Fruit fly (Drosophila melanogaster) ovary, adult (tissue): Measurements from ENCODE around the gene CG1582.

Experiments
- CG17801 ChIP-seq: fragments of 200-800 bp; optimal IDR thresholded peaks from 2 replicates; lab custom pipeline; 2019; ENCODE audit warnings: missing biosample characterization, mild to moderate bottlenecking, missing genetic modification characterization, moderate library complexity; ENCODE audit not compliant: partially characterized antibody

CG1582 gene

DNA sequence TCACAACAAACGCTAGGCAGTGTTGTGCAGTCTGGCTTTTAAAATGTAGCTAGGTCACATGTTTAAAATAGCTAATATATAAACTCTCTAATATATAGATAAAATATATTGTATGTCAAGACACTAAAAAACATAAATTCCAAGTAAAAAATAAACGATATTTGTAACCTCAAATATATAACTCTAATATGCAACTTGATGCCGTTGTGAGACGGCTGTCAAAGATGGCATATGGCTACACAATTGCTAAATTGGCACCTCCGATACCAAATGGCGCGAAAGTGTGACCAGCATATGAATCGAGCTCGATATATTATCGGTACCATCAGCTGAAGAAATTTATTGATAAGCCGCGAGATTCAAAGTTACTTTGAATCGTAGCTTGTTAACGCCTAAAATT lies at the start of gene CG1582:
TSS of gene CG1582 (minus strand) at position 71 of the 400 bp plus-strand sequence.
- peak; percentile 64 for TF ChIP-seq CG17801 (GFP tag; lab: Kevin White, UChicago)

DNA sequence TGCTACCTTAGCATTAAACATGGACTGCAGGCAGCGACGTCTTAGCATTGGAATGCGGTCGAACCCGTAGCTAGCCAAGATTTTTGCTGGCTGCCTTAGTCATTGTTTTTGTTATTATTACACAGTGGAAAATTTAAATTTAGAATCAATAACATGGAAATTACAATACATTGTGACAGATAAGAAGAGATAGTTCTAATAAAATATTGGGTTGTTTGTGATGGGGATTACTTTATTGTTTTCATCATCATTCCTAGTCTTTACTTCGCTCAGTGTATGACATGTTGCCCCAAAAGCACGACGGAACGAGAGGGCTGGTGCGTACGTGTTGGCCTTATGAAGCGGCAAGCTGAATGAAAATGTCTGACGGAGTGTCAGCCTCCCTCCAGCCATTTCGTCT lies 37.5 kb upstream of the CG1582 start:
- no peak for TF ChIP-seq CG17801 (GFP tag; lab: Kevin White, UChicago)

DNA sequence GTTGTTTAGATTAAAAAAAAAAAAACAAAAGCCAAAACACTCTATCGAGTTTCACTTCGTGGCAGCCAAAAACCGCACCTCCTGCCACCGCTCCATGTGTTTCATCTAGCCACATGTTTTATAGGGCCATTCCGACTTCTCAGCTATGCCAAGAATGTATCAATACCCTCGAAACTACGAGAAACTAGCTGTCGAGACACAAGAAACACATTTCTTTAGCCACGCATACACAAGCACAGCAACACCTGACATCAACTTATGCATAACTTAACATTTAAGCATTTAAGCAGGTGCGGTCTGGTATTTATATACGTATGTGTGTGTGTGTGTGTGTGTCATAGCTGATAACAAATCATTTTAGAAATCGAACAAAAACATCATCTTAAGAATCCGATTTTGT lies 36.5 kb upstream of the CG1582 start:
- TF ChIP-seq CG17801 (GFP tag; lab: Kevin White, UChicago) = no peak

DNA sequence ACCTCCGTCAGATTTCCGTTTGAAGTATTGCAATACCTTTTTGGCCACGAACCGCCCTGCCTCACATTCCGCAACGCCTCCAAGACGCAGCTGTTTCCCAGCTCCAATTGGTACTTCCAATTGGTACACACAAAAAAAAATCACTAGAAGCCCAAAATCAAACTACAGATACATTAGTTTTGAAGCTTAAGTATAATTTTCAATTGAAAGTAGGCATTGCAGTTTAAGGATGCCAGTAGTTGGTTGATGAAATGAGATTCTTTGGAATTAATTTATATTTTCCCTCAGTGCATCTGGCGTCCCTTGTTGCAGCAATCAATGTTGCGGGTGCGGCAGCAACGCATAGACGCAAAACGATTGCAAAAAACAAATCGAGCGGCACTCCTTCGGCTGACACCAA lies 34.7 kb upstream of the CG1582 start:
- no peak for TF ChIP-seq CG17801 (GFP tag; lab: Kevin White, UChicago)

DNA sequence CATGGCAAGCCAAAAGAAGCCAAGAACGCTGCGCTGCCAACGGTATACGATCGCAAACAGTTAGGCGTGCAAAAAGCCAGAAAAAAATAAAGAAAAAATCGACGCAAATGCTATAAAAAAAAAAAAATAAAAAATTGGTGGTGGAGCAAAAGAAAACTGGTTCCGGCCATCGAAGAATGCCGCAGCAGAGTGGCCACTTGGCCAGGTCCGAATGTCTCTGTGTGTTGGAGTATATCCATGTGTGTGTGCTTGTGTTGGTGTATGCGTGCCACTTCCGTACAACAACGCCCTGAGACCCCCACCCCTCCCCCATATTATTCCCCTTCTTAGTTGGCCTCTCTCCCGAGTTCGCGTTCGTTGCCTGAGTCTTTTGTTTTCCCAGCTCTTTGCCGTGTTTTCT lies 33.2 kb upstream of the CG1582 start:
- no peak for TF ChIP-seq CG17801 (GFP tag; lab: Kevin White, UChicago)

DNA sequence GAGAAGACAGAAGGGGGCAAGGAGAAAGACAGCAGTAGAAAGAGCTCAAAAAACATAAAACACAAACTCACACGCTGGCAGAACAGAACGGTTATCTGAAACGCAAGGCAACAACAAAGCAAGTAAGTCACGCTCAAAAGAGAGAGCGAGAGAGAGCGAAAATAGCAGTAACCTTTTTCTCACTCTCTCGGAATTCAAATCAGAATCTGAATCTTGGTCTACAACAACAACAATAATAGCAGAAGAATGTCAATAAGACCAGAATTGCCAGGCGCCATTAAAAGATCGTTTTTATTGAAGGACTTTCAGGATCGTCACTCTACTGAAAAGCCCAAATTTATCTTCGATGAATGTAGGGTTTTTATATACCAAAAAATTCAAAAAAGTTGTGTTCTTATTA lies 32.1 kb upstream of the CG1582 start:
- TF ChIP-seq CG17801 (GFP tag; lab: Kevin White, UChicago) = no peak

DNA sequence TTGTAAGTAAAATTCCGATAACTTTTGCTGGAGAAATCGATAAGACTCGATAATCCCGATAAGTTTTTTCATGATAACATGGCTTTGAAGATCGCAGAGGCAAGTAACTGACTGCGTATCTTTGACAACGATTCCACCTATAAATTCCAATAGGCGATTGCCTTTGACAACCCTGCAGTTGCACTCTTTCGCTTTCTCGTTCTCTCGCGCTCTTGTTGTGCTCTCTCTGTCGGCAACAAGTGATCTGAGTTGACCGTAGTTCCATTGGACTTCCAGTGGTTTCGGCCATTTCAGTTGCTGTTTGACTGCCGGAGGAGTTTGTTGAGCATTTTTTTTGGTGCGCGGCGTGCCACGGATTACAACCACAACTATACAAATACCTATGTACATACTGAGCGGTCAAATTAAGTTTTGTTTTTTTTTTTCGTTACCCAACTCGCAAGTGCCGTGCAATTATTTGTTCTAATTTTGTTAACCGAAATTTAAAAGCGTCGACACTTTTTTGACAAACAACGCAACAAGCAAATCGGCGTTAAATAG lies 31.5 kb upstream of the CG1582 start, which contains the start of gene Myo10A:
TSS of gene Myo10A (plus strand) at position 288 of the 540 bp plus-strand sequence.
- no peak for TF ChIP-seq CG17801 (GFP tag; lab: Kevin White, UChicago)

DNA sequence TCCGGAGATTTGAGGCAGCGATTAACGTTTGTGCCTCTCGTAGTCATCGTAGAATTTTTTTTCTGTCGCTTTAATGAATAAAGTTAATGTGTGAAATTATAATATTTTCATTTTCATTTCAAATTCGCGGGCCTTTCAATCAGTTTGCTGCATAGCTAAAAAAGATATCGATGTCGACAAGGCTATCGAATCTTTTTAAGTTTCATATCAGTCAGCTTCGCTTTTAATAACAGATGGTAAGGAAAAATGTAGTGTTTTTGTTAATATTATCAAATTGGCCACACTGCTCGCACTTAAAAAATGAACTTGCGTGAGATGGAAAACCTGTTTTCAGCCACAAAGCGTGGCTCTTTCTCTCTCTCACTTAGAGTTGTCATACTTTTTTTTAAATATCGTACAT lies 30.5 kb upstream of the CG1582 start:
- no peak for TF ChIP-seq CG17801 (GFP tag; lab: Kevin White, UChicago)

DNA sequence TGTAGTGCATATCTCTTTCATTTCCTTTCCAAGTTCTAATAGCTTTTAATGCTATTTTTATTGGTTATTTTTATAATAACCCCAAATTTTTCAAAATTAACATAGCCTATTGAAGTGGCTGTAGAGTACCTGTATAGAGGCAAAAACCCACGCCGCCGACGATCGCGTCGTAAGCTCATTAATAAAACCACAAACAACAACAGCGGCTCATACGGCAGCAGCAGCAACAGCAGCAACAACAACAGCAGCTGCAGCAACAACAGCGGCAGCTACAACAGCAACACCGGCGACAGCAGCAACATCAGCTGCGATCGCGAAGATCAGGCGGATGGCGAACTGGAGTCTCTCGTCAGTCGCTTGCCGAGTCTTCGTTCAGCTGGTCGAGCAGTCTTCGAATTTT lies 28.0 kb upstream of the CG1582 start, which contains the start of gene CG2145:
TSS of gene CG2145 (plus strand) at position 290 of the 400 bp plus-strand sequence.
- TF ChIP-seq CG17801 (GFP tag; lab: Kevin White, UChicago) = peak; percentile 61

DNA sequence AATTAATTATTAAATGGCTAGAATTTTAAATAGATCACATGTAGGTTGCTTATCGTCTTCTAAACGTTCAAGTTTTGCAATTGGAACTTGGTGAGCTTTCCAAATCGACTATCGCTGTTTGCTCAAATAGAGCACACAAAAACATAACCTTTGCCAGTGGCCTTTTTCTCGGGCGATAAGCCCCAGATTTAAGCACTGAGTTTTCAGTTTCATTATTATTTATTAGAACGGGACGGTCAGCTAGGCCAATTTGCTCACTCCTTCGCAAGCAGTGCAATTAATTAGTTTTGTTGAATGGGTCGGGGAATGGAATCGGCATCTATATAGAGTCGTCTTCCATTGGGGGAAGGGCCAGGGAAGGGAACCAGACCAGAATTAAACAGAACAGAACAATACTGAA lies 27.1 kb upstream of the CG1582 start:
- no peak for TF ChIP-seq CG17801 (GFP tag; lab: Kevin White, UChicago)

DNA sequence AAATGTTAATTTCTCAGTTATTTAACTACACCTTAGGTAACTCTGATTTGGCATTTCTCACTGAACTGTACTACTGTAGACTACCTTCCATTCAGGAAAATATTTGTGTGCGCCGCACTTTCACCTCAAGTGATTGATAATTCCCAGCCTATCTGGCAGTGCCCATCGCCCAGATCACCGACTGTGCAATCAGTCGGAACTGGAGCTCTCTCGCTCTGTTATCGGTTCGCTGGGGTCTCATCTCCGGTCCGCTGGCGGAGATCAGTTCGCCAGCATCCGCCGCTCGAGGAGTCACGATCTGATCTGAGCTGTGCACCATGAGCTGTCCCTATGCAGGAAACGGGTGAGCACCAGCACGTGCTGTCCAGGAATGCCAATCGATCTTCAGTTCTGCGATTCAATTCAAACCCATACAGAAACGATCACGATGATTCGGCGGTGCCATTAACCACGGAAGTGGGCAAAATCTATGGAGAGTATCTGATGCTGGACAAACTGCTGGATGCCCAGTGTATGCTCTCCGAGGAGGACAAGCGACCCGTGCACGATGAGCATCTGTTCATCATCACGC lies 24.7 kb upstream of the CG1582 start, which contains the start of gene v:
TSS of gene v (plus strand) at position 262 of the 571 bp plus-strand sequence.
- no peak for TF ChIP-seq CG17801 (GFP tag; lab: Kevin White, UChicago)

DNA sequence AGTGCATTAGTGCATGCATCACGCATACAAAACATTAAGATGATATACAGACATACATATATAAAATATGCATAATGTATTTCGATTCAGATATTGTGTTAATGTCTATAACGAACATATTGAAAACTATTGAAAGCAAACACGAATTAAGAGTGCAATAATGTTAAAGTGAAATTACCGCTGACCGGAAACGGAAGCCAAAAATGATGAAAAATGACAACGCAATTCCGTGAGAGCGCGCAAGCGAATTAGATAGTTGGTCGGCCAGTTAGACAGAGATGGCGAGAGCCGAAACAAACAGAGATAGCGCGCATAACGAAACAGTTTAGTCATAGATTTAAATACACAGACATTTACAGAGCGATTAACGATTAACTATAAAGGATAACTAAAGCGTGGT lies 23.1 kb upstream of the CG1582 start:
- TF ChIP-seq CG17801 (GFP tag; lab: Kevin White, UChicago) = no peak

DNA sequence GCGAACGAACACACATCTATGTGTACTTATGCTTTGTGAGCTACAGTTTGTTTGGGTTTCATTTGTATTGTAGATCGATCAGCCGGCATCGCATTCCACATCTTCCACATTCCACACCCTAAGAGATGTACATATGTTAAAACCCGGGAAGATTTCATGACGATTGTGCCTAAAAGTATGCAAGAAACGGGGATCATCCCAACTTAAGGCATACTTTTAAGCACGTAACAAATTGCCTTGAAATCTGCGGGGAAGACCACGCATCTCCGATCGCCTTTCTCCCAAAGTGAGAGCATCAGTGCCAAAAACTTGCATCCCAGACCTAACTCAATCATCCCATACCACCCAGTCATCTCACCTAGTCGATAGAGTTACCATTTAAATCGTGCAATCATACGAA lies 22.6 kb upstream of the CG1582 start:
- TF ChIP-seq CG17801 (GFP tag; lab: Kevin White, UChicago) = no peak

DNA sequence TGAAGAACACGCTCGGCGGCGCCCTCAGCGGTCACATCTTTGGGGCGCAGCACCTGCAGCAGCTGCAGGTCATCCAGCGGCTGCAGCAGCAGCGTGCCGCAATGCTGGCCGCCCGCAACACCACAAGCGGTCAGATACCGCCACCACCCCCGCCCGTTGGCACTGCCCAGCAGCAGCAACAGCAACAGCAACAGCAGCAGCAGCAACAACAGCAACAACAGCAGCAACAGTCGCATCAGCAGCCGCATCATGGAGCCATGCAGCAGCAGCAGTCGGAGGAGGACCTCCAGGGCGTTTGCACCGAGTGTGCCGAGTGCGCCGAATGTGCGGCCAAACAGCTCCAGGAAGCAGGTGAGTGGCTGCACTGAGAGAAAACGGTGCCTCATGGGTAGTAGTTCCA lies 13.5 kb upstream of the CG1582 start:
- TF ChIP-seq CG17801 (GFP tag; lab: Kevin White, UChicago) = no peak

DNA sequence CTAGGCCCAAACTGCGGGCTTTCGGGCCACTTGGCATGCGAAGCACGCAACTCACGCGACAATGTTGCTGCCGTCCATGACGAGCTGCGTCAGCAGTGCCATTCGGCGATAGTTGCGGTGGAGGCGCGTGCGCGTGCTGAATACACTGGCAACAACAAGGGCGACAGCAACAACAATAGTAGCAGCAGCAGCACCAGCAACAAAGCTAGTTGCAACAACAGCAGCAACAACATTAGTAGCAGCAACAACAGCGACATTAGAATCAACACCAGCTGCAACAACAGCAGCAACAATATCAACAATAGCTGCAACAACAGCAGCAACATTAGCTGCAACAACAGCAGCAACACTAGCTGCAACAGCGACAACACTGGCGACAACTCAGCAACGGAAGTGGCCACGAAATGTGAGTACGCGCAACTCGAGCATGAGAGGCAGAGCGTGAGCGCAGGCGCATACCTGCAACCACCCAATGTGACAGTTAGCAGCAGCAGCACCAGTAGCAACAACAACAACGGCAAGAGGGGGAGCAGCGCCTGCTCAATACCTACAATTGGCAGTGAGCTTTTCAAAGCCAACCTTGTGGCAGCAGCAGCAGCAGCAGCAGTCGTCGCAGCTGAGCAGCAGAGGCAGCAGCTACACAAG lies 7.2 kb upstream of the CG1582 start:
- no peak for TF ChIP-seq CG17801 (GFP tag; lab: Kevin White, UChicago)

DNA sequence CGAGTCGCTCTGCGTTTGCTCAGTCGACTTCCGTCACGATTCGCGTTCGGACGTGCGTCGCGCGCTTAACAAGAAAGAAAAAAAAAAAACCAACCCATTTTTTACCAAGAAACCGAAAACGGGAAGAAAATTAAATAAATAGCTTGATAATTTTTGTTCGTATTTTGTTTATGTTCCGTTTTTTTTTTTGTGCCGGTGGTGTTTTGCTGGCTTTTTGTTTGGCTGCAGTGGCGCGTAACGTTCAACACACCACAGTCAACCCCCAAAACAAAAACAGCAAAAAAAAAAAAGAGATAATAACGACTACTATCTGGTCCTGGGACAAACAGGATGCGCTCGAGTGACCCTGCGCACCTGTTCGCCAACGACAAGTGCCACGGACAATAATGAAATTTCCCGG lies 6.4 kb upstream of the CG1582 start, which contains the start of gene CG43901:
TSS of gene CG43901 (plus strand) at position 301 of the 400 bp plus-strand sequence.
- no peak for TF ChIP-seq CG17801 (GFP tag; lab: Kevin White, UChicago)
